Worm (Caenorhabditis elegans): Measurements from ENCODE around the gene C17G10.13.

- no peak for TF ChIP-seq ztf-11 (tag; optimal IDR thresholded peaks at IDR 0.05)
- no peak for TF ChIP-seq fos-1 (tag; optimal IDR thresholded peaks at IDR 0.05)
- no peak for TF ChIP-seq unc-62 (GFP tag; optimal IDR thresholded peaks at IDR 0.05 in 1 of 2)
- no peak for TF ChIP-seq unc-62 (tag; optimal IDR thresholded peaks at IDR 0.05)
- no peak for TF ChIP-seq skn-1 (tag; optimal IDR thresholded peaks at IDR 0.05)
- no peak for TF ChIP-seq mdl-1 (tag; optimal IDR thresholded peaks at IDR 0.05)
- TF ChIP-seq hmg-1.1 (GFP tag; IDR thresholded peaks at IDR 0.05), result no peak
- TF ChIP-seq fkh-10 (GFP tag; optimal IDR thresholded peaks at IDR 0.05), result no peak
- no peak for TF ChIP-seq zag-1 (tag; optimal IDR thresholded peaks at IDR 0.05)
- TF ChIP-seq ZK337.2 (GFP tag; IDR thresholded peaks at IDR 0.05), result no peak
- TF ChIP-seq pha-4 (GFP tag; IDR thresholded peaks at IDR 0.05), result no peak
- no peak for TF ChIP-seq pha-4 (tag; optimal IDR thresholded peaks at IDR 0.05)
- TF ChIP-seq madf-5 (GFP tag; IDR thresholded peaks at IDR 0.05), result no peak
- TF ChIP-seq egl-27 (tag; optimal IDR thresholded peaks at IDR 0.05), result no peak
Measured at ce11 chrII:5551517-5551916, 38.1 kb downstream of the C17G10.13 start, which contains the start of gene C17C3.5.

Measured in whole organism, L4 larva.